Fruit fly (Drosophila melanogaster): ENCODE measurements around the gene Mdh2.

Gene Mdh2

dm6 chr3R:18215900-18216299, 10.3 kb upstream of the Mdh2 start, which contains the start of gene CG14314:
TSS of gene CG14314 (plus strand) at chr3R:18216142.
- TF ChIP-seq CG8478 (optimal IDR thresholded peaks at IDR 0.05) (no peak), CTCF (optimal IDR thresholded peaks at IDR 0.05) (no peak)

DNA sequence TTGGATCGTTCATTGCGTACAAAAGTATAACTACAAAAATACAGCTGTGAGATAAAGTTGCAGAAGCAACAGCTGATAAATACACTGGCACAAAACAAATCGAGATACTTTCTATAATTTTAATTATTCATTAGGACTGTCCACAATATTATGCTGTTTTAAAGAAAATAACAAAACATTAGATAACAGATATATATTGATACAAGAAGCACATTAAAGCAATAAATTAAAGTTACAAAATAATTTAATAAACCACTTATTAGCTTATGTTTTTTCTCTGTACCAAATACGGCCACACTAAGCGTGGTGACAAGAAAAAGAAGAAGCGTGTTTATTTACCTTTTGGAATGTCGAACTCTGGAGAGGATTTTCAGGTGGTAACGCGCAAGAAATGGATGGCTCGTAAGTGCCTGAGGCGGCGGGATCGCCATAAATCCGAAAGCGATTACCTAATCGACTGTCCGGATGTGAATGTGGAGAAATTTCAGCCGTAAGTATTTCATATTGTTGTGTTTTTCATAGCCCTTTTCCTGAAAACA, 5.9 kb upstream of the Mdh2 start, which contains the start of the genes CG7988 and CG7183:
Gene CG7988 (plus strand): TSS at position 316 of the 539 bp plus-strand sequence.
Gene CG7183 (minus strand): TSS at position 489 of the 539 bp plus-strand sequence.
- TF ChIP-seq CTCF (optimal IDR thresholded peaks at IDR 0.05) (no peak), CG8478 (optimal IDR thresholded peaks at IDR 0.05) (no peak)

dm6 chr3R:18223434-18223833, 2.8 kb upstream of the Mdh2 start, which contains the start of the genes mTerf5 and Non3:
TSS of gene mTerf5 (minus strand) at chr3R:18223682.
TSS of gene Non3 (plus strand) at chr3R:18223722.
- TF ChIP-seq CTCF (optimal IDR thresholded peaks at IDR 0.05), result no peak
- TF ChIP-seq CG8478 (optimal IDR thresholded peaks at IDR 0.05), result no peak

- TF ChIP-seq CG8478 (optimal IDR thresholded peaks at IDR 0.05) (no peak), CTCF (optimal IDR thresholded peaks at IDR 0.05) (no peak)
These were observed 587 bp downstream of the Mdh2 start for dm6 chr3R:18226809-18227157.

- TF ChIP-seq CG8478 (optimal IDR thresholded peaks at IDR 0.05) (no peak), CTCF (optimal IDR thresholded peaks at IDR 0.05) (no peak)
These were observed 1.2 kb downstream of the Mdh2 start for dm6 chr3R:18227385-18227784.

DNA sequence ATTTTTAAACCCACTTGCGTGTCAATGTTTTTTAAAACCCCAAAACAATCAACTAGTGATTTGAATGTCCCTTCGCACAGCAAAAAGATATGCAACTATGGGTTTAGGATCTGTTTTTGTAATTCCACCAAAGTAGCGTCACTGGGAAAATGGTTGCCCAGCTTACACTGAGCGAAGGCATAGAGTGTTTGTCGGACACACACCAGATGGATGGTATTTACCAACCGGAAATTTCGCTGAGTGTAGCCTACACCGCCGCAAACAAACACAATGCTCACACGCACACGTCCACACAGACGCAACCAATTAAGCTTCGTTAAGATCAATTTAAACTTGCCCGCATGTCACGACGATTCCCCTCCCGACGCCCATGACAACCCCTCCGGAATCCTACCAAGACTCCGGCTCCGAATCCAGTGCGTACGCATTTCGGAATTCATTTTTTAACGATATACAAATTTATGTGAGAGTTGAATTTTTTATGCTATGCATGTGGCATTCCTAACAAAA, 2.6 kb downstream of the Mdh2 start:
- TF ChIP-seq CG8478 (optimal IDR thresholded peaks at IDR 0.05), result no peak
- TF ChIP-seq CTCF (optimal IDR thresholded peaks at IDR 0.05), result no peak

DNA sequence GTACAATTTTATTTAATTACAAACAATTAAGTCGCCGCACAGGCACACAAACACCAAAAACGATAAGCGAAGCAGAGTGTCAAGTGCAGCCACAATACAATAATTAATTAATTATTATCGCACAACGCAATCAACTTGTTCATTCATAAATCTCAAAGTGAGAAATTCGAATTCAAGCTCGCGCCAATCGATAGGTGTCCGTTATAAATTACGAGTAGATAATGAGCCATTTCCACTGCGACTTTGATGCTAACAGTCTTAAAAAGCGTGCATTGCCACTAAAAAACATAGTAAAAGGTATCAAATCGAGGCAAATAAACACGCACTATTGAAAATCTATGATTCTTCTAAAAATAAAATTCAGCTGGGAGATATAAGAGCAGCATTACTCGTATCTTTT, 4.0 kb downstream of the Mdh2 start:
- TF ChIP-seq CTCF (optimal IDR thresholded peaks at IDR 0.05), result no peak
- TF ChIP-seq CG8478 (optimal IDR thresholded peaks at IDR 0.05), result no peak

dm6 chr3R:18232187-18232586, 6.0 kb downstream of the Mdh2 start:
- TF ChIP-seq CTCF (optimal IDR thresholded peaks at IDR 0.05) (no peak), CG8478 (optimal IDR thresholded peaks at IDR 0.05) (no peak)

- TF ChIP-seq CG8478 (optimal IDR thresholded peaks at IDR 0.05), result no peak
- no peak for TF ChIP-seq CTCF (optimal IDR thresholded peaks at IDR 0.05)
These were observed 8.6 kb downstream of the Mdh2 start for dm6 chr3R:18234699-18235257.

DNA sequence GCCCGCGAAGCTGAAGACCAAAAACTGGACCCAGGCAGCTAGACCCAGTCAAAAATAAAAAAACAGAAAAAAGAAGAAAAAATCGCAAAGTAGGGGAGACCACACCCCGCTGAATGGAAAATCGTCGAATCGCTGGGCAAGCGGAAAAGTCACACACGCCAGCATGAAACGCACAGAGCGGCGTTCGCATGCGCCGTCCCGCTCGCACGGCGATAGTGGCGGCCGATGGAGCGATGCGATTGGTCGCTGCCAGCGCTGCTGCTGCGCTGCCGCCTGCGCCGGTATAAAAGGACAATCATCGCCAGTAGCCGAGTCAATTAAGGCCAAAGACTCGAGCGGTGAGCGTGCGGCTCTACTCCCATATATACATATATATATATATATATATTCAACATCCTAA, 9.7 kb downstream of the Mdh2 start, which contains the start of gene repo:
Gene repo (plus strand): TSS at position 314 of the 400 bp plus-strand sequence.
- TF ChIP-seq CG8478 (optimal IDR thresholded peaks at IDR 0.05), result no peak
- TF ChIP-seq CTCF (optimal IDR thresholded peaks at IDR 0.05), result no peak

- peak in 1 of 2 experiments; percentile 8 for TF ChIP-seq CTCF (optimal IDR thresholded peaks at IDR 0.05)
- TF ChIP-seq CG8478 (optimal IDR thresholded peaks at IDR 0.05), result no peak
These were observed 16.1 kb downstream of the Mdh2 start, which contains the start of the genes CG7156 and 14-3-3epsilon for dm6 chr3R:18242089-18242955. TSS of gene CG7156 (minus strand) at chr3R:18242159. TSS of gene 14-3-3epsilon (plus strand) at chr3R:18242531.

- TF ChIP-seq CG8478 (optimal IDR thresholded peaks at IDR 0.05), result no peak
- no peak for TF ChIP-seq CTCF (optimal IDR thresholded peaks at IDR 0.05)
These were observed 16.8 kb downstream of the Mdh2 start for dm6 chr3R:18243000-18243399.

DNA sequence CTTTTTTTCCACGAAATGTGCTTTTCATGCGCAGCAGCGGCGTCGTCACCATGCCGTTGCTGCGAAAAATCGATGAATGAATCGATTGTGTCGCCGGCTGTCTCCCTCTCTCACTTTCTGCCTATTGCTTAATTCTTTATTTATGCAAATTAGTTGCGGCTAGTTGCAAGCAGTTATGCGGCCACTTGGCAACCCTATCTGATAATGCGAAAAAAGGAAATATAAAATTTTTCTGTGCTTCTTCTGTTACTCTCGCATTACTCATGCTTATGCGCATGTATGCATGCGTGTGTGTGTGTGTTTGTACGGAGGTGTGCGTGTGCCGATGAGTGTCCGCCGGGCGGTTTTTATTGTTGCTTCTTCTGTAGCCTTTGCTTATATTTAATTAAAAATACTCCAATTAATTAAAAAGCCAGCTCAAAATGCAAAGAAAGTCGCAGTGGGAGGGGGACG, 17.5 kb downstream of the Mdh2 start:
- TF ChIP-seq CG8478 (optimal IDR thresholded peaks at IDR 0.05) (no peak), CTCF (optimal IDR thresholded peaks at IDR 0.05) (no peak)

DNA sequence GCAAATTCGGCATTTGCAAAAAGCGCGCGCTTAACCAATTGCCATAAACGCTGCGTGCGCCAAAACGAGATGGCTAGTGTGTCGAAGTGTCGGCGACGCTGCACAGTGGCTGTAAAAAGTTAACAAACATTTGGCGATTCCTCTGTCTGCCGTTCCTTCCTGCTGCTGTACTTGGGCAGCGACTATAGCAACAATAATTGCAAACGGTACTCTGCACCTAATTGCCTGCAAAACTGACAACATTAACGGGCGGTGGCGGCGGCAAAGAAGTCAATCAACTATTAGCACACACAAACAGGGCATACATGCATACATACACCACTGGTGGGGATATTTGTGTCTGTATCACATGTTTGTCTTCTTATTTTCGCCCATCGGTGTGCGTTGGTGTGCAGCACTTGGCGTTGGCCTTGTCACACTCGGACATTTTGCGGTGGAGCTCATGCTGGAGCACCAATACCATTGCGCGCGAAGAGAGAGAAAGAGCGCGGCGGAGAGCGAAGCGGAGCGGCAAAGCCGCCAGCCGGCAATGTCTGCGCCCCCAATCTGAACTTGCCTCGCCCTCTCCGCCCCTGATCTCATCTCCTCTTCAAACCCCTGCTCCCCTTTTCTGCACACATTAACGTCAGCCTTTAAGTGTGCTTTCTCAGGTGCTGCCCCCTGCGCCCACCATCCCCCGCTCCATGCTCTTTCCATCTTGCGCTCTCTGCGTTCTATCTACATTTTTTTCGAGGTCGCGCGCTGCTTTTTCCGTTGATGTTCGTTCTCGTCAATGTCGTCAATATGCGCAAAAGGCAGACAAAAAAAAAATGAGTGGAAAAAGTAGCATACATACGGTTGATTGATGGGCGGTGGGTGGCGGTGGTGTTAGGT, 18.2 kb downstream of the Mdh2 start:
- TF ChIP-seq CTCF (optimal IDR thresholded peaks at IDR 0.05) (no peak), CG8478 (optimal IDR thresholded peaks at IDR 0.05) (peak; percentile 33)

Measured in S2 (cell line).